5 worm cellular contexts compared by ENCODE assay signal in the genomic region with DNA sequence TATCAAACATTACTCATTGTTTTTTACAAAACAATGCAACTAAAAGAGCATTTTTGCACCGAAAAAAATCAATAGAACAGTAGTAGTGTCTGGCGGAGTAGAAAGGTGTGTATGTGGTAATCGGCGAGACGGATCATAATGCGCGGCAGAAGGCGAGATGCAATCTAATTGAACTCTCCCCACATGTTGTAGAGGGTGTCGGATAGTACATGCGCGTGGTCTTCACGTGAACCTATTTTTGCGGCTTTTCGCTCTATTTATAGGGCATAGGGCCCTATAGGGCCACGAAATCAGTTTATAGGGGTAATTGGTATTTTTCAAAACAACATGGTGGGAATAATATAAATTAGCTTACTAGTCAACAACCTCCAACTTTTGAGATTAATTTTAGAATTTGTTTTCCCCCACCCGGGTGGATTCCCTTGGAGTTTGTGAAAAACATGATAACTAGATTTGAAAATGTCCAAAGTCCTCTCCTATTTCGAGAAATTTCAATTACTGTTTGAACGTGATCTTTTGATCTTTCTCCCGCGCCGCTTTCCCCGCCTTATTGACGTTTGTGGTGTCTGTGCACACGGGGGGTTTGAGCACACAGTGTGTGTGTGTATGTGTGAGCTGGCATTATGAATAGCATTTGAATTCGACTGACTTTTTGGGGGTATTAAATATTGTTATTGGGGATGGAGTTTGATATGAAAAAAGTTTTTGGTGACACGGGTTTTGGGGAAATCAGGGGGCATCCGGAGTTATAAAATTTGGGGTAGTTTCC.
TF ChIP-seq lines count a peak whose summit lies in the region.

No protein-coding gene starts in this region.

TF ChIP-seq in whole organism, L1 larva, 84 proteins besides CTCF, POLR2A, EP300 and RAD21 (continued from another document):
- TF ChIP-seq swsn-7 (tag; optimal IDR thresholded peaks at IDR 0.05; lab: Kevin White, UChicago) (peak; percentile 2), jun-1 (tag; optimal IDR thresholded peaks at IDR 0.05; lab: Kevin White, UChicago) (no peak), nhr-85 (tag; lab: Kevin White, UChicago) (peak; percentile 73), snu-23 (GFP tag; optimal IDR thresholded peaks at IDR 0.05; lab: Kevin White, UChicago) (peak; percentile 25), unc-98 (GFP tag; IDR thresholded peaks at IDR 0.05; lab: Robert Waterston, UW) (no peak), dpl-1 (GFP tag; optimal IDR thresholded peaks at IDR 0.05; lab: Kevin White, UChicago) (peak in 1 of 3 experiments; percentile 3), nhr-84 (tag; optimal IDR thresholded peaks at IDR 0.05; lab: Kevin White, UChicago) (no peak), elt-3 (tag; optimal IDR thresholded peaks at IDR 0.05; lab: Kevin White, UChicago) (peak in 1 of 6 experiments; percentile 5), grh-1 (GFP tag; IDR thresholded peaks at IDR 0.05; lab: Robert Waterston, UW) (no peak), tlp-1 (tag; optimal IDR thresholded peaks at IDR 0.05; lab: Kevin White, UChicago) (no peak), nhr-12 (tag; optimal IDR thresholded peaks at IDR 0.05; lab: Kevin White, UChicago) (no peak), lin-13 (GFP tag; optimal IDR thresholded peaks at IDR 0.05; lab: Kevin White, UChicago) (no peak), fos-1 (tag; optimal IDR thresholded peaks at IDR 0.05; lab: Kevin White, UChicago) (no peak), egl-13 (tag; optimal IDR thresholded peaks at IDR 0.05; lab: Kevin White, UChicago) (no peak), rnt-1 (tag; optimal IDR thresholded peaks at IDR 0.05; lab: Kevin White, UChicago) (no peak), ztf-11 (tag; optimal IDR thresholded peaks at IDR 0.05; lab: Kevin White, UChicago) (no peak), ets-5 (GFP tag; IDR thresholded peaks at IDR 0.05; lab: Robert Waterston, UW) (no peak), nhr-77 (tag; optimal IDR thresholded peaks at IDR 0.05; lab: Kevin White, UChicago) (peak; percentile 52)

TF ChIP-seq in whole organism, L2 larva, 48 proteins besides CTCF, POLR2A, EP300 and RAD21 (continued from another document):
- TF ChIP-seq sma-9 (GFP tag; optimal IDR thresholded peaks at IDR 0.05; lab: Kevin White, UChicago) (peak; percentile 78), sma-9 (tag; optimal IDR thresholded peaks at IDR 0.05; lab: Kevin White, UChicago) (no peak)

TF ChIP-seq in whole organism, L3 larva, 47 proteins besides CTCF, POLR2A, EP300 and RAD21 (continued from another document):
- peak; percentile 66 for TF ChIP-seq pqm-1 (tag; optimal IDR thresholded peaks at IDR 0.05; lab: Kevin White, UChicago)

TF ChIP-seq in whole organism, L4 larva, 104 proteins besides CTCF, POLR2A, EP300 and RAD21 (continued from another document and continues in another):
- TF ChIP-seq nhr-237 (tag; optimal IDR thresholded peaks at IDR 0.05; lab: Kevin White, UChicago), result no peak
- TF ChIP-seq rbr-2 (tag; optimal IDR thresholded peaks at IDR 0.05; lab: Kevin White, UChicago), result no peak
- no peak for TF ChIP-seq tag-97 (GFP tag; IDR thresholded peaks at IDR 0.05; lab: Robert Waterston, UW)
- no peak for TF ChIP-seq aly-2 (tag; optimal IDR thresholded peaks at IDR 0.05; lab: Kevin White, UChicago)
- peak; percentile 79 for TF ChIP-seq aha-1 (tag; lab: Kevin White, UChicago)
- 0 out of 2 replicates have a peak, but pooled peaks have one; percentile 6 for TF ChIP-seq arid-1 (GFP tag; conservative IDR thresholded peaks at IDR 0.05; lab: Robert Waterston, UW)
- TF ChIP-seq nhr-77 (tag; optimal IDR thresholded peaks at IDR 0.05; lab: Kevin White, UChicago), result no peak
- TF ChIP-seq ctbp-1 (GFP tag; IDR thresholded peaks at IDR 0.05; lab: Robert Waterston, UW), result no peak
- no peak for TF ChIP-seq ZK546.5 (tag; optimal IDR thresholded peaks at IDR 0.05; lab: Kevin White, UChicago)
- no peak for TF ChIP-seq daf-8 (GFP tag; IDR thresholded peaks at IDR 0.05; lab: Robert Waterston, UW)
- TF ChIP-seq snpc-4 (tag; optimal IDR thresholded peaks at IDR 0.05; lab: Kevin White, UChicago), result no peak
- TF ChIP-seq F49E8.2 (tag; optimal IDR thresholded peaks at IDR 0.05; lab: Kevin White, UChicago; ENCODE audit: borderline replicate concordance), result no peak
- TF ChIP-seq dmd-9 (GFP tag; IDR thresholded peaks at IDR 0.05; lab: Robert Waterston, UW), result no peak
- TF ChIP-seq T20F7.1 (GFP tag; optimal IDR thresholded peaks at IDR 0.05; lab: Kevin White, UChicago), result no peak
- no peak for TF ChIP-seq fos-1 (tag; optimal IDR thresholded peaks at IDR 0.05; lab: Kevin White, UChicago)
- no peak for TF ChIP-seq nhr-41 (GFP tag; IDR thresholded peaks at IDR 0.05; lab: Robert Waterston, UW)
- no peak for TF ChIP-seq Y5F2A.4 (GFP tag; optimal IDR thresholded peaks at IDR 0.05; lab: Kevin White, UChicago)
- TF ChIP-seq lin-15B (tag; optimal IDR thresholded peaks at IDR 0.05; lab: Kevin White, UChicago), result no peak
- peak; percentile 55 for TF ChIP-seq hlh-11 (tag; optimal IDR thresholded peaks at IDR 0.05; lab: Kevin White, UChicago)
- no peak for TF ChIP-seq R02D3.7 (tag; optimal IDR thresholded peaks at IDR 0.05; lab: Kevin White, UChicago)
- TF ChIP-seq zfp-2 (tag; optimal IDR thresholded peaks at IDR 0.05; lab: Kevin White, UChicago), result no peak
- no peak for TF ChIP-seq set-16 (GFP tag; IDR thresholded peaks at IDR 0.05; lab: Robert Waterston, UW)
- TF ChIP-seq Y48G9A.11 (GFP tag; IDR thresholded peaks at IDR 0.05; lab: Robert Waterston, UW), result no peak
- TF ChIP-seq hif-1 (tag; optimal IDR thresholded peaks at IDR 0.05; lab: Kevin White, UChicago), result no peak
- no peak for TF ChIP-seq daf-16 (GFP tag; optimal IDR thresholded peaks at IDR 0.05; lab: Kevin White, UChicago)
- peak; percentile 89 for TF ChIP-seq daf-16 (tag; optimal IDR thresholded peaks at IDR 0.05; lab: Kevin White, UChicago)
- no peak for TF ChIP-seq duxl-1 (tag; optimal IDR thresholded peaks at IDR 0.05; lab: Kevin White, UChicago; ENCODE audit: poor library complexity)
- TF ChIP-seq jun-1 (tag; optimal IDR thresholded peaks at IDR 0.05; lab: Kevin White, UChicago), result no peak
- TF ChIP-seq ceh-20 (GFP tag; IDR thresholded peaks at IDR 0.05; lab: Robert Waterston, UW), result no peak
- TF ChIP-seq mxl-2 (GFP tag; conservative IDR thresholded peaks at IDR 0.05; lab: Robert Waterston, UW), result peak; percentile 54; the same call in 1 of the 2 replicates
- TF ChIP-seq F37D6.2 (tag; optimal IDR thresholded peaks at IDR 0.05; lab: Kevin White, UChicago), result no peak
- TF ChIP-seq madf-5 (GFP tag; IDR thresholded peaks at IDR 0.05; lab: Robert Waterston, UW), result no peak
- no peak for TF ChIP-seq D1046.2 (GFP tag; IDR thresholded peaks at IDR 0.05; lab: Robert Waterston, UW)
- TF ChIP-seq lin-29 (GFP tag; IDR thresholded peaks at IDR 0.05; lab: Robert Waterston, UW), result no peak
- peak; percentile 34 for TF ChIP-seq mes-2 (tag; optimal IDR thresholded peaks at IDR 0.05; lab: Kevin White, UChicago; ENCODE audit: poor library complexity, severe bottlenecking)
- TF ChIP-seq lir-3 (tag; optimal IDR thresholded peaks at IDR 0.05; lab: Kevin White, UChicago), result no peak
- TF ChIP-seq daf-19 (GFP tag; conservative IDR thresholded peaks at IDR 0.05; lab: Robert Waterston, UW), result no peak
- no peak for TF ChIP-seq lin-1 (GFP tag; IDR thresholded peaks at IDR 0.05; lab: Robert Waterston, UW)
- no peak for TF ChIP-seq mdl-1 (tag; optimal IDR thresholded peaks at IDR 0.05; lab: Kevin White, UChicago)
- TF ChIP-seq fkh-10 (GFP tag; optimal IDR thresholded peaks at IDR 0.05; lab: Kevin White, UChicago), result no peak
- peak; percentile 67 for TF ChIP-seq dmd-6 (GFP tag; IDR thresholded peaks at IDR 0.05; lab: Robert Waterston, UW)
- TF ChIP-seq egl-27 (tag; optimal IDR thresholded peaks at IDR 0.05; lab: Kevin White, UChicago), result no peak
- peak; percentile 59 for TF ChIP-seq hlh-30 (tag; optimal IDR thresholded peaks at IDR 0.05; lab: Kevin White, UChicago; ENCODE audit: insufficient read depth)
- no peak for TF ChIP-seq T26A8.4 (GFP tag; IDR thresholded peaks at IDR 0.05; lab: Robert Waterston, UW)
- no peak for TF ChIP-seq nhr-10 (tag; optimal IDR thresholded peaks at IDR 0.05; lab: Kevin White, UChicago)
- TF ChIP-seq dve-1 (tag; optimal IDR thresholded peaks at IDR 0.05; lab: Kevin White, UChicago; ENCODE audit: insufficient read depth), result peak; percentile 86
- no peak for TF ChIP-seq F44E2.7 (GFP tag; IDR thresholded peaks at IDR 0.05; lab: Robert Waterston, UW)
- TF ChIP-seq dmd-8 (GFP tag; IDR thresholded peaks at IDR 0.05; lab: Robert Waterston, UW), result no peak
- TF ChIP-seq ZK337.2 (GFP tag; IDR thresholded peaks at IDR 0.05; lab: Robert Waterston, UW), result no peak
- no peak for TF ChIP-seq egl-43 (GFP tag; IDR thresholded peaks at IDR 0.05; lab: Robert Waterston, UW)
- no peak for TF ChIP-seq daf-12 (tag; optimal IDR thresholded peaks at IDR 0.05; lab: Kevin White, UChicago)
- no peak for TF ChIP-seq tra-1 (GFP tag; IDR thresholded peaks at IDR 0.05; lab: Robert Waterston, UW)
- TF ChIP-seq skn-1 (tag; optimal IDR thresholded peaks at IDR 0.05; lab: Kevin White, UChicago), result no peak
- TF ChIP-seq nhr-48 (tag; optimal IDR thresholded peaks at IDR 0.05; lab: Kevin White, UChicago), result peak; percentile 3

TF ChIP-seq in whole organism, mixed stage, embryonic, 35 proteins besides CTCF, POLR2A, EP300 and RAD21 (continued from another document):
- TF ChIP-seq ces-1 (GFP tag; optimal IDR thresholded peaks at IDR 0.05; lab: Kevin White, UChicago) (peak; percentile 8), lsy-2 (tag; optimal IDR thresholded peaks at IDR 0.05; lab: Kevin White, UChicago) (no peak), nhr-76 (tag; optimal IDR thresholded peaks at IDR 0.05; lab: Kevin White, UChicago) (no peak), hlh-1 (tag; optimal IDR thresholded peaks at IDR 0.05; lab: Kevin White, UChicago) (no peak), nhr-28 (tag; optimal IDR thresholded peaks at IDR 0.05; lab: Kevin White, UChicago) (no peak), bed-3 (GFP tag; optimal IDR thresholded peaks at IDR 0.05; lab: Kevin White, UChicago) (no peak), zip-8 (tag; optimal IDR thresholded peaks at IDR 0.05; lab: Kevin White, UChicago) (no peak), drap-1 (GFP tag; optimal IDR thresholded peaks at IDR 0.05; lab: Kevin White, UChicago) (no peak), sem-2 (GFP tag; optimal IDR thresholded peaks at IDR 0.05; lab: Kevin White, UChicago) (no peak), flh-1 (GFP tag; optimal IDR thresholded peaks at IDR 0.05; lab: Kevin White, UChicago) (no peak), unc-62 (GFP tag; optimal IDR thresholded peaks at IDR 0.05; lab: Kevin White, UChicago) (no peak), ham-2 (GFP tag; optimal IDR thresholded peaks at IDR 0.05; lab: Kevin White, UChicago) (no peak), nhr-2 (tag; optimal IDR thresholded peaks at IDR 0.05; lab: Kevin White, UChicago) (peak; percentile 93), cnd-1 (tag; optimal IDR thresholded peaks at IDR 0.05; lab: Kevin White, UChicago) (peak; percentile 24), mab-5 (tag; optimal IDR thresholded peaks at IDR 0.05; lab: Kevin White, UChicago) (no peak), lin-13 (tag; optimal IDR thresholded peaks at IDR 0.05; lab: Kevin White, UChicago) (no peak), mep-1 (tag; optimal IDR thresholded peaks at IDR 0.05; lab: Kevin White, UChicago) (no peak), unc-39 (tag; optimal IDR thresholded peaks at IDR 0.05; lab: Kevin White, UChicago) (peak; percentile 20)
TF ChIP-seq in whole organism, mixed stage, embryonic: peak in this region for 7.
